Worm (Caenorhabditis elegans) whole organism, young adult: Measurements from ENCODE around the gene mrpl-36.
A peak's percentile ranks its signal among the peaks of the same experiment; 100 is the strongest.

Source experiments
- D2030.7 ChIP-seq: fragments of 200-800 bp; sonication (Bioruptor generic); IDR thresholded peaks from 2 replicates; pipeline ENCODE4 v1.3.6; 2022; ENCODE audit warnings: missing genetic modification reagents, missing genetic modification characterization, missing compliant biosample characterization
- ama-1 ChIP-seq, 3 experiments: fragments of 150-350 bp in 1 of 3; sonication (generic microtip) in 2 of 3; optimal IDR thresholded peaks; 2 replicates each; lab custom pipeline; 2014 to 2018; ENCODE audit warnings: missing biosample characterization in 2 of 3, missing genetic modification characterization in 2 of 3, missing genetic modification reagents in 2 of 3
- efl-1 ChIP-seq: fragments of 150-350 bp; optimal IDR thresholded peaks from 2 replicates; lab custom pipeline; 2014; ENCODE audit warnings: missing biosample characterization, missing genetic modification reagents, missing genetic modification characterization
- nfya-1 ChIP-seq: sonication (generic microtip); optimal IDR thresholded peaks from 2 replicates; lab custom pipeline; 2017; ENCODE audit warnings: antibody characterized with exemption, missing compliant biosample characterization, missing genetic modification characterization, borderline replicate concordance; ENCODE audit not compliant: insufficient read depth
- snpc-4 ChIP-seq, 5 experiments: fragments of 150-350 bp in 1 of 5; sonication (generic microtip) in 4 of 5; optimal IDR thresholded peaks; 2 replicates each; lab custom pipeline; 2014 to 2018; ENCODE audit warnings: missing genetic modification characterization in 5 of 5, missing biosample characterization in 3 of 5, antibody characterized with exemption in 2 of 5, mild to moderate bottlenecking in 2 of 5, missing compliant biosample characterization in 2 of 5, missing genotype in 2 of 5, moderate library complexity in 2 of 5, missing genetic modification reagents in 1 of 5

- TF ChIP-seq efl-1 (GFP tag; lab: Kevin White, UChicago) (no peak), snpc-4 (GFP tag; optimal IDR thresholded peaks at IDR 0.05; lab: Kevin White, UChicago) (no peak), snpc-4 (tag; optimal IDR thresholded peaks at IDR 0.05; lab: Kevin White, UChicago) (no peak), ama-1 (optimal IDR thresholded peaks at IDR 0.05; lab: Kevin White, UChicago) (peak; percentile 21), ama-1 (GFP tag; optimal IDR thresholded peaks at IDR 0.05; lab: Kevin White, UChicago) (no peak), nfya-1 (tag; lab: Kevin White, UChicago) (no peak), D2030.7 (GFP tag; lab: Robert Waterston, UW) (no peak)
Observed at ce11 chrIII:9807560-9808046, 40.3 kb downstream of the mrpl-36 start.
